Fruit fly (Drosophila melanogaster) whole organism, embryonic: ENCODE measurements around the gene CG2247.

ENCODE experiments used
- Atf3 ChIP-seq: fragments of 200-800 bp; sonication (Bioruptor generic); optimal IDR thresholded peaks from 3 replicates; lab custom pipeline; 2016; ENCODE audit warnings: missing biosample characterization, missing genetic modification characterization
- CG10274 ChIP-seq: fragments of 200-800 bp; sonication (Bioruptor generic); optimal IDR thresholded peaks from 3 replicates; lab custom pipeline; 2017; ENCODE audit warnings: missing biosample characterization, mild to moderate bottlenecking, missing genetic modification characterization
- CG6254 ChIP-seq: fragments of 200-800 bp; sonication (Bioruptor generic); optimal IDR thresholded peaks from 3 replicates; lab custom pipeline; 2017; ENCODE audit warnings: mild to moderate bottlenecking, missing biosample characterization, missing genetic modification reagents, missing genetic modification characterization
- Kr ChIP-seq: fragments of 200-800 bp; sonication (Bioruptor generic); optimal IDR thresholded peaks from 2 replicates; lab custom pipeline; 2017; ENCODE audit warnings: missing biosample characterization, mild to moderate bottlenecking, missing genetic modification characterization
- NC2α ChIP-seq: fragments of 200-800 bp; sonication (Bioruptor generic); optimal IDR thresholded peaks from 2 replicates; lab custom pipeline; 2016; ENCODE audit warnings: missing biosample characterization, missing genetic modification characterization
- Rx ChIP-seq: fragments of 200-800 bp; sonication (Bioruptor generic); IDR thresholded peaks from 2 replicates; pipeline ENCODE4 v1.3.6; 2022; ENCODE audit warnings: missing biosample characterization, missing genetic modification characterization
- crp ChIP-seq, 2 experiments: fragments of 200-800 bp; sonication (Bioruptor generic); optimal IDR thresholded peaks; 2 replicates in 1 of 2; 3 replicates in 1 of 2; lab custom pipeline; 2017; ENCODE audit warnings: missing biosample characterization in 2 of 2, missing genetic modification characterization in 2 of 2, mild to moderate bottlenecking in 1 of 2, moderate library complexity in 1 of 2

DNA sequence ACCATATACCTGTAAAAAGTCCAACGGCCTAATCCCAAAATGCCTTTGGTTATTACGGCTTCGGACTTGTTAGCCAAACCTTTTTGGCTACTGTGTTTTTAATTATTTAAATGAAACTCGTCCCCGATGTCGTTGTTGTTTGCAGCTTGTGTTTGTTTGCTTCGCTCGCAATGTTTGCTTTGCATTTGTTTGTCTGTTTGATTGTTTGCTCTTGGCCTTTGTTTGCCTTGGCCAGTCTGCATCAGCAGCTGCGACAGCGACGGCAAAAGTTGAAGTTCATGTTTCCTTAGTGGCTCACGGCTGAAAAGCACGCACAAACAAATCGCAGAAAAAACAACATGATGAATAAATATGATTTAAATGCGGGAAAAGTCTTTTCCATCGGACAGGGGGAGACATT, 49.0 kb upstream of the CG2247 start:
- TF ChIP-seq Kr (no peak), Rx (GFP tag; lab: Robert Waterston, UW) (no peak), Atf3 (no peak), CG10274 (GFP tag; lab: Kevin White, UChicago) (no peak), crp (GFP tag; optimal IDR thresholded peaks at IDR 0.05; lab: Kevin White, UChicago) (no peak), NC2α (no peak), CG6254 (GFP tag; lab: Kevin White, UChicago) (no peak)
